Worm (Caenorhabditis elegans) whole organism, mixed stage, embryonic: ENCODE results near the gene selt-1.1.

Experiments
- lin-13 ChIP-seq: fragments of 150-350 bp; optimal IDR thresholded peaks from 2 replicates; lab custom pipeline; 2014; ENCODE audit warnings: missing biosample characterization, missing genetic modification characterization
- mls-2 ChIP-seq: sonication (generic microtip); optimal IDR thresholded peaks from 2 replicates; lab custom pipeline; 2016; ENCODE audit warnings: mild to moderate bottlenecking, missing genetic modification characterization, moderate library complexity, missing compliant biosample characterization
- nhr-237 ChIP-seq: fragments of 150-350 bp; optimal IDR thresholded peaks from 2 replicates; lab custom pipeline; 2014; ENCODE audit warnings: missing biosample characterization, missing genetic modification characterization
- nhr-76 ChIP-seq: sonication (generic microtip); optimal IDR thresholded peaks from 2 replicates; lab custom pipeline; 2017; ENCODE audit warnings: missing biosample characterization, missing genetic modification characterization
- snpc-4 ChIP-seq: fragments of 150-350 bp; optimal IDR thresholded peaks from 2 replicates; lab custom pipeline; 2014; ENCODE audit warnings: missing biosample characterization, missing genetic modification characterization

- TF ChIP-seq nhr-237 (tag; lab: Kevin White, UChicago) (no peak), lin-13 (tag; lab: Kevin White, UChicago) (no peak), snpc-4 (tag; lab: Kevin White, UChicago) (no peak), nhr-76 (no peak), mls-2 (tag; lab: Kevin White, UChicago) (no peak)
Observed at ce11 chrX:11555046-11555445, 8.8 kb upstream of the selt-1.1 start.
